Worm (Caenorhabditis elegans): ENCODE results near the gene F20B6.5.
A peak's percentile ranks its signal among the peaks of the same experiment; 100 is the strongest.

ce11 chrX:4246237-4246697 is 46.5 kb upstream of the F20B6.5 start:
- TF ChIP-seq efl-1 (GFP tag; optimal IDR thresholded peaks at IDR 0.05) (no peak), cebp-1 (GFP tag; IDR thresholded peaks at IDR 0.05) (no peak), cebp-1 (tag; optimal IDR thresholded peaks at IDR 0.05) (peak; percentile 57), ceh-27 (GFP tag; optimal IDR thresholded peaks at IDR 0.05) (no peak), hmg-20 (GFP tag; IDR thresholded peaks at IDR 0.05) (no peak; the same call in 1 of the 2 replicates), ztf-22 (GFP tag; optimal IDR thresholded peaks at IDR 0.05) (no peak), F57A8.1 (GFP tag; optimal IDR thresholded peaks at IDR 0.05) (no peak)

Measured in whole organism, young adult.